Worm (Caenorhabditis elegans): ENCODE measurements around the gene C53B7.3.

C53B7.3 gene

DNA sequence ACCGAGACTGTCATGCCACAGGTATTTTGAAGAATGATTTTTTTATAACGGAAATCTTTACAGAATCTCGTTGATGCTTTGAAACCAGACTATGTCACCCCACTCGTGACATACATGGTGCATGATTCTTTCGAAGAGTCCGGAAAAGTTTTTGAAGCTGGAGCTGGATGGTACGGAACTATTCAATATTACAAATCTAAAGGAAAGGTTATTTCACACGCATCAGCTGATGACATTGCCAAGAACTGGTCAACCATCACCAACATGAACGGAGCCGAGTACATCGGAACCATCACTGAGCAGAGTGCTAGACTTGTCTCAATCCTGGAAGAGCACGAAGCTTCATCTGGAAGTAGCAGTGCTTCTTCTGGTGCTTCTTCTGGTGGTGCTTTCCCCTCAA, 25.4 kb upstream of the C53B7.3 start:
- no peak for TF ChIP-seq hlh-1 (tag; optimal IDR thresholded peaks at IDR 0.05)
- no peak for TF ChIP-seq bed-3 (GFP tag; optimal IDR thresholded peaks at IDR 0.05)

DNA sequence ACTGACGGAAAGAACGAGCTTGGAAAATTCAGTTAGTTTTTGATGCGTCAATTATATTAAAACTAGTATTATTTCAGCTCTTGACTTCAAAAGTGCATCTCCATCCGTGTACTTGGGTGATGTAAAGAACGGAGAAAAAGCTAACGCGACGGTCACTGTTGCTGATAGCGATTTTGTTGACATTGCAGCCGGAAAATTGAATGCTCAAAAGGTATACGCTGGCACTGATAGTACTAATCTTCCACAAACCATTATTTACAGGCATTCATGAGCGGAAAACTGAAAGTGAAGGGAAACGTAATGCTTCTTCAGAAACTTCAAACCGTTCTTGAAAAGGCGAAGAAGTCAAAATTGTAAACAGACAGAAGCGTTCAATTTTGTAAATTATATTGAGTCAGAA, 24.9 kb upstream of the C53B7.3 start:
- TF ChIP-seq zip-8 (tag; optimal IDR thresholded peaks at IDR 0.05): no peak
- no peak for TF ChIP-seq lsy-2 (tag; optimal IDR thresholded peaks at IDR 0.05)
- no peak for TF ChIP-seq sptf-1 (tag; optimal IDR thresholded peaks at IDR 0.05)
- no peak for TF ChIP-seq nhr-28 (tag; optimal IDR thresholded peaks at IDR 0.05)
- no peak for TF ChIP-seq ceh-83 (GFP tag; optimal IDR thresholded peaks at IDR 0.05)
- TF ChIP-seq ceh-43 (GFP tag; optimal IDR thresholded peaks at IDR 0.05): no peak

DNA sequence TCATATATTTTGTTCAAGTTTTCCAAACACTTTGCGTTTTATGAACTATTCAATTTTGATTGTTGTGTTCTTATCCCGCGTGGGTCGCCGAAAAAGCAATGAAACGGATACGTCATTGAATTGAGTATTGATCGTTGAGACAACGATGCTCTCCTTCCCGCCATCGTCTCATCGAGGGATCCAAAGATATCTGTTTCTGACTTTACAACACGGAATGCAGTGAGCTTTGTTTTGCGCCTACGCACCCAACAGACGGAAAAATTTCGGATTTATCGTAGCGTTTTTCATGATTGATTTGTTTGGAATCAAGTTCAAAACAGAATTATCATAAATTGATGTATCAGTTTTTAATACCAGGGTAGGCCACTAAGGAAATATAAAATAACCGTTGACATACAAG, 22.0 kb upstream of the C53B7.3 start:
- TF ChIP-seq unc-120 (tag; optimal IDR thresholded peaks at IDR 0.05; ENCODE audit: poor library complexity, severe bottlenecking) (peak; percentile 21), unc-39 (tag; optimal IDR thresholded peaks at IDR 0.05) (no peak), hlh-1 (tag; optimal IDR thresholded peaks at IDR 0.05) (peak; percentile 74), ham-2 (GFP tag; optimal IDR thresholded peaks at IDR 0.05) (no peak), flh-1 (GFP tag; optimal IDR thresholded peaks at IDR 0.05) (no peak), mls-2 (tag; optimal IDR thresholded peaks at IDR 0.05) (no peak), nhr-12 (tag; optimal IDR thresholded peaks at IDR 0.05) (no peak), lin-13 (tag; optimal IDR thresholded peaks at IDR 0.05) (no peak), zip-8 (tag; optimal IDR thresholded peaks at IDR 0.05) (no peak), nhr-237 (tag; optimal IDR thresholded peaks at IDR 0.05) (no peak), drap-1 (GFP tag; optimal IDR thresholded peaks at IDR 0.05) (no peak), lin-32 (GFP tag; optimal IDR thresholded peaks at IDR 0.05) (no peak), mep-1 (tag; optimal IDR thresholded peaks at IDR 0.05) (no peak), ceh-43 (GFP tag; optimal IDR thresholded peaks at IDR 0.05) (no peak), unc-62 (GFP tag; optimal IDR thresholded peaks at IDR 0.05) (no peak), lsy-2 (tag; optimal IDR thresholded peaks at IDR 0.05) (no peak), sptf-1 (tag; optimal IDR thresholded peaks at IDR 0.05) (no peak)

DNA sequence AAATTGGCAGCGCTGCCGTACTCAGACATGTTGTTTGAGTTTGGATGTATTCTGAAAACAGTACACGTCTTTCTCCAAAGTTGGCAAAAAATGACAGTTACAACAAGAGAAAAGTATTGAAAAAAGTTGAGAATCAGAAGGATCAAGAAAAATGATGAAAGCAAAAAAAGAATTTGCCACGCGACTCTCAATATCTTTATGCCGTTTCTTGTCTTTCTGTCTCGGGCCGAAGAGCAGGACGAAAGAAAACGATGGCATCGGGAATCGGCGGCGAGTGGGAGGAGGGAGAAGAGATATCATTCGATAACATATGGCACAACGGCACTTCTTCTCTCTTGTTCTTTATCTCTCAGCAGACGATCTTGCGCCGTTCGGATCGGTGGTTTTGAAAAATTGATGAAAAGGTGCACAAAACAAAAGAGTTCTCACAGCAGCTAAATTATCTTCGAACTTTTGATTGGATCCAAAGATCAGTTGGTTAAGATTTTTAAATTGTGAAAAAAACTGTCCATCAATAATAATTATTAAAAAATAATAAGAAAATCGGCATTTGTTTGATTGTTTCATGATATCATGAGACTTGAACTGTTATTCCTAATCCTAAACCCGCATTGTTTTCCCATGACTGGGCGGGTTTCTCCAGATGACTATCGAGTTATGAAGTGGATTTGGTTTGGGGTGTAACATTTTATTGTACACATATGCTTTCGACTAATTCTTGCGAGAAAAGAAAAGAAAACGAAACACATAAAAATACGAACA, 21.2 kb upstream of the C53B7.3 start, which contains the start of gene gei-15:
Gene gei-15, minus strand, starts transcription at position 51 of the 762 bp plus-strand sequence.
- TF ChIP-seq unc-39 (tag; optimal IDR thresholded peaks at IDR 0.05) (no peak), hlh-1 (tag; optimal IDR thresholded peaks at IDR 0.05) (peak; percentile 82)

DNA sequence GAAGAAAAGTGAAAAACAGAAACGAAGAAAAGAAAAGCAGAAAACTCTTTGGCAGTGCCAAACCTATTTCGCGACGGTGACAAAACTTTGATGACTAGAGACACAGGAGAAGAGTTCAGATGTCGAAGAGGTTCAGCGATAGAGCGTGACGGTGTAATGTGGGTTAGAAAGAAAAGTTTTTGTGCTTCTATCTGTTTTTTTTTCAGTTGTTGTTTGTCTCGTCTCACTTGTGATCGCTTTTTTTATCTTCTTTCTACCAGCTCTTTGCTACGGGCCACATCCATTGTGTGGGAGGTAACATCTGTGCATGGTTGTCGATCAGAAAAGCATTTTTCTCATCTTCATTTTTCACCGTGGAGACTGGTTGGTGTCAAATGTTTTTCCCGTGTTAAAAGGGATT, 18.7 kb upstream of the C53B7.3 start, which contains the start of gene F41B4.1:
Gene F41B4.1, minus strand, starts transcription at position 23 of the 400 bp plus-strand sequence.
- TF ChIP-seq lsy-2 (tag; optimal IDR thresholded peaks at IDR 0.05): no peak
- peak; percentile 42 for TF ChIP-seq hlh-1 (tag; optimal IDR thresholded peaks at IDR 0.05)

DNA sequence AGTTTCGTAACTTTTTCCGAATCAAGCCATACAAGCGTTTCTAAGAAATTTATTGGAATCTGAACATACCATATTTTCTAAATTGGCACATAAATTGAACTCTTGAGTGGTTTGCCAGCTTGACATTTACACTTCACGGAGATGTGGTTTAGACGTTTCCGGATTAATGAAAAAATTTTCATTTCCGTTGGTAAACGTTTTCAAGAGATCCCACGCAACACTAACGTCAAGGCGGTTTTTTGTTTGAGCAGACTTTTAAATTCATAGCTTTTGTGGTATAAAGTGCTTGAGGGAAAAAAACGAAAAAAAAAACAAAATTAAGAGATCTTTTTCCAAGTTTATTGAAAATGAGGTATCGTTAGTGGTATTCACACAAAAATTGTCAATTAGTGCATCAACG, 9.4 kb upstream of the C53B7.3 start, which contains the start of gene F41B4.2:
Gene F41B4.2, minus strand, starts transcription at position 101 of the 400 bp plus-strand sequence.
- TF ChIP-seq tbx-8 (GFP tag; optimal IDR thresholded peaks at IDR 0.05) (no peak), lin-13 (tag; optimal IDR thresholded peaks at IDR 0.05) (no peak), blmp-1 (tag; optimal IDR thresholded peaks at IDR 0.05) (no peak), snpc-4 (tag; optimal IDR thresholded peaks at IDR 0.05) (no peak), ceh-83 (GFP tag; optimal IDR thresholded peaks at IDR 0.05) (no peak), nhr-2 (tag; optimal IDR thresholded peaks at IDR 0.05) (no peak), M03D4.4 (tag; optimal IDR thresholded peaks at IDR 0.05) (no peak), nhr-12 (tag; optimal IDR thresholded peaks at IDR 0.05) (no peak), pha-4 (tag; optimal IDR thresholded peaks at IDR 0.05) (no peak)

DNA sequence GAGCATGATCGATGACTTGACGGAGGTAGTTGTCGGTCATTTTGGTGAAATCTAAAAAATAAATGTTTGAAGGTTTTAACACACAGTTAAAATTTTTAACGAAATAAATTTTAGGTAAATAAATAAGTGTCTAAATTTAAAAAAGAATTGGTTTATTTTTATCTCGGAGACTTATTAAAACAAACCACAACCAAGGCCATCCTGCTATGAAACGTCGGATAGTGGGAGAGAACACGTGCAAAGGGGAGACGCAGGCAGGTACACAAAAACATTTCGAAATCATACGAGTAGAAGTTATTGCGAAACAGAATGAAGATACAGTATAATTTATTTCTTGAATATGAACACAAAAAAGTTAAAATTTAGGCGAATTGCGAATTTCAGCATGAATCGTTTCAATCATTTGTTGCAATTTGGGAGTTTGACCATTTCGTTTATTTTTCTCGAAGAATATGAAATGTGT, 8.5 kb upstream of the C53B7.3 start, which contains the start of gene F41B4.3:
Gene F41B4.3, minus strand, starts transcription at position 51 of the 463 bp plus-strand sequence.
- TF ChIP-seq lin-32 (GFP tag; optimal IDR thresholded peaks at IDR 0.05) (no peak), mls-2 (tag; optimal IDR thresholded peaks at IDR 0.05) (no peak), mab-5 (tag; optimal IDR thresholded peaks at IDR 0.05) (no peak), nhr-237 (tag; optimal IDR thresholded peaks at IDR 0.05) (no peak), drap-1 (GFP tag; optimal IDR thresholded peaks at IDR 0.05) (no peak), zip-8 (tag; optimal IDR thresholded peaks at IDR 0.05) (no peak), blmp-1 (tag; optimal IDR thresholded peaks at IDR 0.05) (no peak), unc-120 (tag; optimal IDR thresholded peaks at IDR 0.05; ENCODE audit: poor library complexity, severe bottlenecking) (no peak), nhr-12 (tag; optimal IDR thresholded peaks at IDR 0.05) (no peak), cnd-1 (tag; optimal IDR thresholded peaks at IDR 0.05) (no peak), ham-2 (GFP tag; optimal IDR thresholded peaks at IDR 0.05) (no peak), ceh-39 (tag; optimal IDR thresholded peaks at IDR 0.05) (no peak), bed-3 (GFP tag; optimal IDR thresholded peaks at IDR 0.05) (no peak), ceh-83 (GFP tag; optimal IDR thresholded peaks at IDR 0.05) (no peak), sem-2 (GFP tag; optimal IDR thresholded peaks at IDR 0.05) (no peak), ces-1 (GFP tag; optimal IDR thresholded peaks at IDR 0.05) (no peak), nhr-2 (tag; optimal IDR thresholded peaks at IDR 0.05) (no peak), M03D4.4 (tag; optimal IDR thresholded peaks at IDR 0.05) (no peak)

All from whole organism, mixed stage, embryonic.